Worm (Caenorhabditis elegans) whole organism, L4 larva: ENCODE data around the gene F20C5.7.

Experiments used
- F37D6.2 ChIP-seq: sonication (generic microtip); optimal IDR thresholded peaks from 2 replicates; lab custom pipeline; 2016; ENCODE audit warnings: mild to moderate bottlenecking, missing genetic modification characterization, missing compliant biosample characterization
- F49E8.2 ChIP-seq: sonication (generic microtip); optimal IDR thresholded peaks from 2 replicates; lab custom pipeline; 2016; ENCODE audit warnings: missing compliant biosample characterization, mild to moderate bottlenecking, missing genetic modification characterization, borderline replicate concordance
- Y105C5A.15 ChIP-seq: fragments of 200-800 bp; sonication (Bioruptor generic); IDR thresholded peaks from 2 replicates; pipeline ENCODE4 v1.3.6; 2022; ENCODE audit warnings: missing genetic modification characterization, missing compliant biosample characterization
- Y5F2A.4 ChIP-seq: fragments of 200-800 bp; sonication (Bioruptor generic); optimal IDR thresholded peaks from 2 replicates; lab custom pipeline; 2018; ENCODE audit warnings: mild to moderate bottlenecking, missing genetic modification characterization, missing compliant biosample characterization
- ZK337.2 ChIP-seq: fragments of 200-800 bp; sonication (Bioruptor generic); IDR thresholded peaks from 2 replicates; pipeline ENCODE4 v1.3.6; 2022; ENCODE audit warnings: missing genetic modification reagents, missing genetic modification characterization, missing compliant biosample characterization
- ZK546.5 ChIP-seq, 2 experiments: sonication (generic microtip); optimal IDR thresholded peaks; 2 replicates each; lab custom pipeline; 2017; ENCODE audit warnings: missing biosample characterization in 2 of 2, missing genetic modification characterization in 2 of 2
- aha-1 ChIP-seq: fragments of 150-350 bp; peaks from one replicate; lab custom pipeline; 2014; ENCODE audit warnings: missing biosample characterization, missing genetic modification characterization
- ceh-20 ChIP-seq: fragments of 200-800 bp; sonication (Bioruptor generic); IDR thresholded peaks from 2 replicates; pipeline ENCODE4 v1.3.6; 2022; ENCODE audit warnings: missing genetic modification reagents, missing genetic modification characterization, missing compliant biosample characterization
- ceh-28 ChIP-seq: fragments of 150-350 bp; optimal IDR thresholded peaks from 2 replicates; lab custom pipeline; 2014; ENCODE audit warnings: missing biosample characterization, missing genetic modification reagents, missing genetic modification characterization
- ceh-62 ChIP-seq: sonication (generic microtip); optimal IDR thresholded peaks from 2 replicates; lab custom pipeline; 2017; ENCODE audit warnings: missing biosample characterization, missing genetic modification characterization
- cey-2 ChIP-seq: sonication (generic microtip); optimal IDR thresholded peaks from 3 replicates; lab custom pipeline; 2017; ENCODE audit warnings: missing genetic modification characterization, mild to moderate bottlenecking, missing compliant biosample characterization, antibody characterized with exemption, borderline replicate concordance; ENCODE audit not compliant: insufficient read depth
- ctbp-1 ChIP-seq: fragments of 200-800 bp; sonication (Bioruptor generic); IDR thresholded peaks from 2 replicates; pipeline ENCODE4 v1.3.6; 2022; ENCODE audit warnings: missing genetic modification reagents, missing genetic modification characterization, missing compliant biosample characterization
- daf-16 ChIP-seq, 3 experiments: sonication (generic microtip); optimal IDR thresholded peaks; 2 replicates each; lab custom pipeline; 2016 to 2017; ENCODE audit warnings: missing genetic modification characterization in 3 of 3, missing genetic modification reagents in 3 of 3, mild to moderate bottlenecking in 2 of 3, missing compliant biosample characterization in 2 of 3, missing biosample characterization in 1 of 3, moderate library complexity in 1 of 3
- dmd-6 ChIP-seq: fragments of 200-800 bp; sonication (Bioruptor generic); IDR thresholded peaks from 2 replicates; pipeline ENCODE4 v1.3.6; 2022; ENCODE audit warnings: missing genetic modification reagents, missing genetic modification characterization, missing compliant biosample characterization
- dmd-8 ChIP-seq: fragments of 200-800 bp; sonication (Bioruptor generic); IDR thresholded peaks from 2 replicates; pipeline ENCODE4 v1.3.6; 2022; ENCODE audit warnings: missing genetic modification characterization, missing compliant biosample characterization
- dmd-9 ChIP-seq: fragments of 200-800 bp; sonication (Bioruptor generic); IDR thresholded peaks from 2 replicates; pipeline ENCODE4 v1.3.6; 2022; ENCODE audit warnings: missing genetic modification reagents, missing genetic modification characterization, missing compliant biosample characterization
- dpl-1 ChIP-seq: fragments of 150-350 bp; optimal IDR thresholded peaks from 2 replicates; lab custom pipeline; 2014; ENCODE audit warnings: missing biosample characterization, missing genetic modification reagents, missing genetic modification characterization
- duxl-1 ChIP-seq: sonication (generic microtip); optimal IDR thresholded peaks from 2 replicates; lab custom pipeline; 2016; ENCODE audit warnings: mild to moderate bottlenecking, missing genetic modification characterization, moderate library complexity, missing compliant biosample characterization; ENCODE audit not compliant: poor library complexity
- gei-8 ChIP-seq: fragments of 200-800 bp; sonication (Bioruptor generic); optimal IDR thresholded peaks from 2 replicates; lab custom pipeline; 2018; ENCODE audit warnings: mild to moderate bottlenecking, missing genetic modification characterization, missing compliant biosample characterization
- hlh-30 ChIP-seq: sonication (generic microtip); optimal IDR thresholded peaks from 2 replicates; lab custom pipeline; 2017; ENCODE audit warnings: antibody characterized with exemption, mild to moderate bottlenecking, missing genetic modification characterization, missing compliant biosample characterization; ENCODE audit not compliant: insufficient read depth
- lin-15B ChIP-seq: fragments of 150-350 bp; sonication (generic microtip); optimal IDR thresholded peaks from 3 replicates; lab custom pipeline; 2014; ENCODE audit warnings: missing biosample characterization, missing genetic modification characterization
- lsy-2 ChIP-seq, 2 experiments: fragments of 150-350 bp in 1 of 2; sonication (generic microtip) in 1 of 2; optimal IDR thresholded peaks; 2 replicates each; lab custom pipeline; 2014 to 2017; ENCODE audit warnings: missing biosample characterization in 2 of 2, missing genetic modification characterization in 2 of 2
- madf-5 ChIP-seq, 2 experiments: fragments of 200-800 bp; sonication (Bioruptor generic); IDR thresholded peaks; 2 replicates each; pipeline ENCODE4 v1.3.6; 2022; ENCODE audit warnings: missing compliant biosample characterization in 2 of 2, missing genetic modification characterization in 2 of 2
- mdt-29 ChIP-seq: fragments of 200-800 bp; sonication (Bioruptor generic); IDR thresholded peaks from 2 replicates; pipeline ENCODE4 v1.3.6; 2022; ENCODE audit warnings: missing genetic modification reagents, missing genetic modification characterization, missing compliant biosample characterization
- mep-1 ChIP-seq: fragments of 150-350 bp; sonication (generic microtip); optimal IDR thresholded peaks from 3 replicates; lab custom pipeline; 2014; ENCODE audit warnings: missing biosample characterization, missing genetic modification characterization
- mxl-3 ChIP-seq: fragments of 200-800 bp; sonication (Bioruptor generic); optimal IDR thresholded peaks from 2 replicates; lab custom pipeline; 2018; ENCODE audit warnings: mild to moderate bottlenecking, missing genetic modification characterization, missing compliant biosample characterization
- nhr-102 ChIP-seq: sonication (generic microtip); optimal IDR thresholded peaks from 2 replicates; lab custom pipeline; 2016; ENCODE audit warnings: mild to moderate bottlenecking, missing genetic modification characterization, moderate library complexity, missing compliant biosample characterization
- nhr-237 ChIP-seq: sonication (generic microtip); optimal IDR thresholded peaks from 2 replicates; lab custom pipeline; 2017; ENCODE audit warnings: missing biosample characterization, missing genetic modification characterization
- nhr-28 ChIP-seq: fragments of 150-350 bp; optimal IDR thresholded peaks from 2 replicates; lab custom pipeline; 2014; ENCODE audit warnings: missing biosample characterization, missing genetic modification characterization
- nhr-41 ChIP-seq: fragments of 200-800 bp; sonication (Bioruptor generic); IDR thresholded peaks from 2 replicates; pipeline ENCODE4 v1.3.6; 2022; ENCODE audit warnings: missing genetic modification reagents, missing genetic modification characterization, missing compliant biosample characterization
- pqm-1 ChIP-seq: sonication (generic microtip); optimal IDR thresholded peaks from 2 replicates; lab custom pipeline; 2017; ENCODE audit warnings: missing biosample characterization, missing genetic modification characterization
- rbr-2 ChIP-seq: sonication (generic microtip); optimal IDR thresholded peaks from 2 replicates; lab custom pipeline; 2016; ENCODE audit warnings: missing genotype, missing genetic modification characterization, missing compliant biosample characterization
- saeg-2 ChIP-seq: fragments of 200-800 bp; sonication (Bioruptor generic); IDR thresholded peaks from 2 replicates; pipeline ENCODE4 v1.3.6; 2022; ENCODE audit warnings: missing genetic modification reagents, missing genetic modification characterization, missing compliant biosample characterization
- sdz-12 ChIP-seq: fragments of 200-800 bp; sonication (Bioruptor generic); optimal IDR thresholded peaks from 2 replicates; lab custom pipeline; 2018; ENCODE audit warnings: mild to moderate bottlenecking, missing genetic modification characterization, missing compliant biosample characterization
- snpc-1.2 ChIP-seq: fragments of 200-800 bp; sonication (Bioruptor generic); IDR thresholded peaks from 2 replicates; pipeline ENCODE4 v1.3.6; 2022; ENCODE audit warnings: missing genetic modification reagents, missing genetic modification characterization, missing compliant biosample characterization
- spr-1 ChIP-seq: sonication (generic microtip); optimal IDR thresholded peaks from 2 replicates; lab custom pipeline; 2016; ENCODE audit warnings: mild to moderate bottlenecking, missing genetic modification characterization, missing compliant biosample characterization
- spr-3 ChIP-seq: fragments of 200-800 bp; sonication (Bioruptor generic); optimal IDR thresholded peaks from 2 replicates; lab custom pipeline; 2018; ENCODE audit warnings: mild to moderate bottlenecking, missing genetic modification characterization, missing compliant biosample characterization
- tra-1 ChIP-seq: fragments of 200-800 bp; sonication (Bioruptor generic); IDR thresholded peaks from 2 replicates; pipeline ENCODE4 v1.3.6; 2022; ENCODE audit warnings: missing genetic modification reagents, missing genetic modification characterization, missing compliant biosample characterization
- unc-39 ChIP-seq: sonication (generic microtip); optimal IDR thresholded peaks from 2 replicates; lab custom pipeline; 2017; ENCODE audit warnings: missing biosample characterization, missing genetic modification characterization
- zag-1 ChIP-seq: fragments of 150-350 bp; optimal IDR thresholded peaks from 2 replicates; lab custom pipeline; 2014; ENCODE audit warnings: missing biosample characterization, missing genetic modification characterization
- ztf-11 ChIP-seq: fragments of 150-350 bp; optimal IDR thresholded peaks from 2 replicates; lab custom pipeline; 2014; ENCODE audit warnings: missing biosample characterization, missing genetic modification characterization
- ztf-7 ChIP-seq: fragments of 150-350 bp; optimal IDR thresholded peaks from 2 replicates; lab custom pipeline; 2014; ENCODE audit warnings: missing biosample characterization, missing genetic modification characterization

Gene F20C5.7

DNA sequence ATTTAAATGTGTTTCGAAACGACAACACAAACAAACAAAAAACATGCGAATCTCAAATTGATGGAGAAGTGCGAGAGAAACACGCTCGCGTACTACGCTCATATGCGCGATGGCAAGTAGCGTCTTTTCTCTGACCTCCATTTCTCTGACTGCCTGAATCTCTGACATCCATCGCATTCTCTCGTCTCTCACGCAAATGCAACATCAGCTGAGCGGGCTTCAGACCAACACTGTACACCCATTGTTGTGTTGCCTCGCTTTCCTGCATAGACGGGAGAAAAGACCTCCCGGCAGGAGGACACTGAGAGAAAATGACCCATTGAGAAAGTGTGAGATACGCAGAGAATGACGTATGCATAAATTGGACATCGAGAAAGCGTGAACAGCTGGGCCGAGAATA, 36.7 kb upstream of the F20C5.7 start (continued):
- TF ChIP-seq saeg-2 (no peak), ceh-62 (tag; lab: Kevin White, UChicago) (no peak), ctbp-1 (no peak), F49E8.2 (tag; lab: Kevin White, UChicago) (no peak), dmd-6 (GFP tag; lab: Robert Waterston, UW) (no peak), lsy-2 (tag; optimal IDR thresholded peaks at IDR 0.05; lab: Kevin White, UChicago) (no peak), F37D6.2 (no peak), lin-15B (tag; lab: Kevin White, UChicago) (no peak), duxl-1 (tag; lab: Kevin White, UChicago) (no peak), ztf-11 (tag; lab: Kevin White, UChicago) (no peak), dmd-8 (no peak), gei-8 (GFP tag; lab: Kevin White, UChicago) (no peak), mxl-3 (GFP tag; lab: Kevin White, UChicago) (no peak), tra-1 (GFP tag; lab: Robert Waterston, UW) (no peak), nhr-237 (tag; lab: Kevin White, UChicago) (no peak), ztf-7 (tag; lab: Kevin White, UChicago) (no peak), dpl-1 (GFP tag; lab: Kevin White, UChicago) (peak; percentile 37), snpc-1.2 (GFP tag; lab: Robert Waterston, UW) (no peak), madf-5 (GFP tag; IDR thresholded peaks at IDR 0.05; lab: Robert Waterston, UW) (no peak), pqm-1 (tag; lab: Kevin White, UChicago) (peak; percentile 42), cey-2 (tag; lab: Kevin White, UChicago) (no peak), ceh-28 (tag; lab: Kevin White, UChicago) (no peak), ceh-20 (GFP tag; lab: Robert Waterston, UW) (0 out of 2 replicates have a peak, but pooled peaks have one; percentile 32), mep-1 (tag; lab: Kevin White, UChicago) (peak; percentile 75), daf-16 (GFP tag; optimal IDR thresholded peaks at IDR 0.05; lab: Kevin White, UChicago) (no peak), daf-16 (tag; optimal IDR thresholded peaks at IDR 0.05; lab: Kevin White, UChicago) (peak; percentile 75), spr-1 (tag; lab: Kevin White, UChicago) (no peak), dmd-9 (no peak), rbr-2 (peak; percentile 70), ZK546.5 (tag; optimal IDR thresholded peaks at IDR 0.05; lab: Kevin White, UChicago) (no peak), Y5F2A.4 (GFP tag; lab: Kevin White, UChicago) (no peak), ZK337.2 (GFP tag; lab: Robert Waterston, UW) (no peak), spr-3 (GFP tag; lab: Kevin White, UChicago) (no peak), unc-39 (tag; lab: Kevin White, UChicago) (no peak), zag-1 (tag; lab: Kevin White, UChicago) (no peak), nhr-41 (GFP tag; lab: Robert Waterston, UW) (0 out of 2 replicates have a peak, but pooled peaks have one; percentile 17), nhr-102 (tag; lab: Kevin White, UChicago) (no peak), nhr-28 (tag; lab: Kevin White, UChicago) (peak; percentile 82), mdt-29 (GFP tag; lab: Robert Waterston, UW) (no peak), Y105C5A.15 (GFP tag; lab: Robert Waterston, UW) (no peak)

ce11 chrIV:8778045-8778444, 32.6 kb upstream of the F20C5.7 start, which contains the start of gene C33D9.6:
TSS of gene C33D9.6 (minus strand) at chrIV:8778145.
- TF ChIP-seq hlh-30, result no peak
- TF ChIP-seq aha-1 (tag; lab: Kevin White, UChicago), result peak; percentile 50
- no peak for TF ChIP-seq sdz-12 (GFP tag; lab: Kevin White, UChicago)
- no peak for TF ChIP-seq nhr-41 (GFP tag; lab: Robert Waterston, UW)
- TF ChIP-seq, all 104 proteins: peak for 1
